Worm (Caenorhabditis elegans): ENCODE measurements around the gene C14C10.1.

Gene C14C10.1

ce11 chrV:12635218-12635617 is 47.1 kb downstream of the C14C10.1 start (continued):
- TF ChIP-seq unc-62 (GFP tag; optimal IDR thresholded peaks at IDR 0.05 in 1 of 2) = no peak
- TF ChIP-seq unc-62 (tag; optimal IDR thresholded peaks at IDR 0.05) = no peak
- no peak for TF ChIP-seq zfp-2 (tag; optimal IDR thresholded peaks at IDR 0.05)

- TF ChIP-seq ama-1 (optimal IDR thresholded peaks at IDR 0.05) = no peak
- peak in 1 of 2 experiments; percentile 20 for TF ChIP-seq mdl-1 (tag; optimal IDR thresholded peaks at IDR 0.05)
- no peak for TF ChIP-seq lin-38 (GFP tag; IDR thresholded peaks at IDR 0.05)
- peak; percentile 42 for TF ChIP-seq hlh-11 (tag; optimal IDR thresholded peaks at IDR 0.05)
- peak in 1 of 2 experiments; percentile 28 for TF ChIP-seq unc-62 (GFP tag; optimal IDR thresholded peaks at IDR 0.05 in 1 of 2)
- TF ChIP-seq unc-62 (tag; optimal IDR thresholded peaks at IDR 0.05) = no peak
- peak; percentile 13 for TF ChIP-seq nhr-48 (tag; optimal IDR thresholded peaks at IDR 0.05)
- 0 out of 2 replicates have a peak, but pooled peaks have one; percentile 43 for TF ChIP-seq tra-1 (GFP tag; IDR thresholded peaks at IDR 0.05)
- TF ChIP-seq nhr-11 (tag; optimal IDR thresholded peaks at IDR 0.05) = peak; percentile 35
- no peak for TF ChIP-seq ceh-62 (tag; optimal IDR thresholded peaks at IDR 0.05)
- TF ChIP-seq hmg-1.1 (GFP tag; IDR thresholded peaks at IDR 0.05) = no peak
- peak; percentile 1 for TF ChIP-seq mep-1 (tag; optimal IDR thresholded peaks at IDR 0.05)
- TF ChIP-seq daf-16 (GFP tag; optimal IDR thresholded peaks at IDR 0.05) = peak in 1 of 2 experiments; percentile 50
- no peak for TF ChIP-seq daf-16 (tag; optimal IDR thresholded peaks at IDR 0.05)
- no peak for TF ChIP-seq nhr-28 (tag; optimal IDR thresholded peaks at IDR 0.05)
- TF ChIP-seq hlh-30 (tag; optimal IDR thresholded peaks at IDR 0.05; ENCODE audit: insufficient read depth) = peak; percentile 26
- TF ChIP-seq aha-1 (tag) = peak; percentile 32
Measured at ce11 chrV:12636248-12636647, 48.1 kb downstream of the C14C10.1 start.

- TF ChIP-seq spr-3 (GFP tag; optimal IDR thresholded peaks at IDR 0.05) (no peak), cey-2 (tag; optimal IDR thresholded peaks at IDR 0.05; ENCODE audit: borderline replicate concordance, insufficient read depth) (peak; percentile 49), mes-2 (tag; optimal IDR thresholded peaks at IDR 0.05; ENCODE audit: poor library complexity, severe bottlenecking) (no peak), mep-1 (tag; optimal IDR thresholded peaks at IDR 0.05) (peak; percentile 76), unc-130 (GFP tag; optimal IDR thresholded peaks at IDR 0.05) (no peak), ZK546.5 (tag; optimal IDR thresholded peaks at IDR 0.05) (no peak), lin-1 (GFP tag; IDR thresholded peaks at IDR 0.05) (peak; percentile 60; the same call in 1 of the 2 replicates), pha-4 (GFP tag; IDR thresholded peaks at IDR 0.05) (peak; percentile 55; the same call in 1 of the 2 replicates), pha-4 (tag; optimal IDR thresholded peaks at IDR 0.05) (no peak), saeg-2 (GFP tag; IDR thresholded peaks at IDR 0.05) (peak; percentile 74; the same call in 1 of the 2 replicates), T20F7.1 (GFP tag; optimal IDR thresholded peaks at IDR 0.05) (peak; percentile 46), nhr-10 (tag; optimal IDR thresholded peaks at IDR 0.05) (peak; percentile 30), php-3 (GFP tag; IDR thresholded peaks at IDR 0.05) (peak; percentile 95), unc-62 (GFP tag; optimal IDR thresholded peaks at IDR 0.05 in 1 of 2) (peak in 1 of 2 experiments; percentile 98), unc-62 (tag; optimal IDR thresholded peaks at IDR 0.05) (no peak), lim-7 (GFP tag; IDR thresholded peaks at IDR 0.05) (no peak), nhr-41 (GFP tag; IDR thresholded peaks at IDR 0.05) (0 out of 2 replicates have a peak, but pooled peaks have one; percentile 18), F26F4.8 (GFP tag; conservative IDR thresholded peaks at IDR 0.05) (no peak), lin-39 (tag; optimal IDR thresholded peaks at IDR 0.05) (no peak), zip-2 (tag; optimal IDR thresholded peaks at IDR 0.05) (no peak), aly-2 (tag; optimal IDR thresholded peaks at IDR 0.05) (no peak), nhr-25 (tag; optimal IDR thresholded peaks at IDR 0.05; ENCODE audit: borderline replicate concordance, insufficient read depth) (peak; percentile 67), hlh-11 (tag; optimal IDR thresholded peaks at IDR 0.05) (peak; percentile 95), hmg-1.1 (GFP tag; IDR thresholded peaks at IDR 0.05) (0 out of 2 replicates have a peak, but pooled peaks have one; percentile 34), ceh-32 (tag; optimal IDR thresholded peaks at IDR 0.05; ENCODE audit: poor library complexity) (no peak), daf-12 (tag; optimal IDR thresholded peaks at IDR 0.05) (no peak), rbr-2 (tag; optimal IDR thresholded peaks at IDR 0.05) (peak; percentile 48), F37D6.2 (tag; optimal IDR thresholded peaks at IDR 0.05) (no peak), madf-9 (GFP tag; conservative IDR thresholded peaks at IDR 0.05) (no peak; the same call in 1 of the 2 replicates), egl-43 (GFP tag; IDR thresholded peaks at IDR 0.05) (no peak), daf-8 (GFP tag; IDR thresholded peaks at IDR 0.05) (no peak), spr-1 (tag; optimal IDR thresholded peaks at IDR 0.05) (peak; percentile 16), nhr-6 (tag; optimal IDR thresholded peaks at IDR 0.05) (peak; percentile 88), mdl-1 (tag; optimal IDR thresholded peaks at IDR 0.05) (peak; percentile 32 to 85), daf-19 (GFP tag; conservative IDR thresholded peaks at IDR 0.05) (no peak)
Measured at ce11 chrV:12637238-12637690, 49.1 kb downstream of the C14C10.1 start, which contains the start of gene F56H9.2. Gene F56H9.2 (plus strand): TSS chrV:12637663.

Data from whole organism, L4 larva.